Fruit fly (Drosophila melanogaster): Measurements from ENCODE around the gene CG2604.

Gene CG2604

dm6 chr3R:5256462-5257146 is 33.4 kb upstream of the CG2604 start, which contains the start of the genes Enoph and Hph (continued):
- peak; percentile 47 for TF ChIP-seq hbn (GFP tag; IDR thresholded peaks at IDR 0.05; ENCODE audit: partially characterized antibody)
- peak; percentile 38 for TF ChIP-seq ems (GFP tag; optimal IDR thresholded peaks at IDR 0.05)
- TF ChIP-seq CG9609 (GFP tag; optimal IDR thresholded peaks at IDR 0.05), result peak; percentile 59
- no peak for TF ChIP-seq salm (tag; optimal IDR thresholded peaks at IDR 0.05)
- TF ChIP-seq CG30020 (tag; optimal IDR thresholded peaks at IDR 0.05), result peak; percentile 51
- TF ChIP-seq Hr51 (GFP tag; optimal IDR thresholded peaks at IDR 0.05), result peak; percentile 40 to 57
- peak; percentile 33 for TF ChIP-seq trh (GFP tag; optimal IDR thresholded peaks at IDR 0.05)
- no peak for TF ChIP-seq z (GFP tag; IDR thresholded peaks at IDR 0.05)
- TF ChIP-seq CG2712 (tag; optimal IDR thresholded peaks at IDR 0.05), result peak; percentile 76
- no peak for TF ChIP-seq Doc2 (GFP tag; IDR thresholded peaks at IDR 0.05)
- TF ChIP-seq lov (optimal IDR thresholded peaks at IDR 0.05), result no peak
- no peak for TF ChIP-seq lov (GFP tag; IDR thresholded peaks at IDR 0.05)
- TF ChIP-seq Adf1 (GFP tag; IDR thresholded peaks at IDR 0.05), result no peak
- TF ChIP-seq sug (tag; optimal IDR thresholded peaks at IDR 0.05), result peak; percentile 65
- TF ChIP-seq bowl (GFP tag; IDR thresholded peaks at IDR 0.05), result no peak
- no peak for TF ChIP-seq ro (GFP tag; IDR thresholded peaks at IDR 0.05)
- peak; percentile 56 for TF ChIP-seq fd96Cb (tag; optimal IDR thresholded peaks at IDR 0.05)
- no peak for TF ChIP-seq dan (GFP tag; IDR thresholded peaks at IDR 0.05)
- TF ChIP-seq zf30C (GFP tag; optimal IDR thresholded peaks at IDR 0.05), result no peak
- TF ChIP-seq Poxn (GFP tag; IDR thresholded peaks at IDR 0.05), result no peak
- peak; percentile 40 for TF ChIP-seq NfI (GFP tag; optimal IDR thresholded peaks at IDR 0.05)
- TF ChIP-seq cg (GFP tag; optimal IDR thresholded peaks at IDR 0.05), result no peak
- peak; percentile 32 for TF ChIP-seq CG6254 (GFP tag; optimal IDR thresholded peaks at IDR 0.05)
- peak; percentile 66 for TF ChIP-seq ato (GFP tag; IDR thresholded peaks at IDR 0.05; ENCODE audit: partially characterized antibody)
- TF ChIP-seq Stat92E (GFP tag; optimal IDR thresholded peaks at IDR 0.05), result no peak
- TF ChIP-seq Sry-β (GFP tag; optimal IDR thresholded peaks at IDR 0.05), result peak; percentile 46
- no peak for TF ChIP-seq CG6765 (GFP tag; optimal IDR thresholded peaks at IDR 0.05)
- peak; percentile 69 for TF ChIP-seq Sox100B (GFP tag; optimal IDR thresholded peaks at IDR 0.05)
- no peak for TF ChIP-seq CG6813 (GFP tag; optimal IDR thresholded peaks at IDR 0.05)
- TF ChIP-seq prd (optimal IDR thresholded peaks at IDR 0.05), result no peak
- TF ChIP-seq prd (GFP tag; IDR thresholded peaks at IDR 0.05), result peak; percentile 74
- TF ChIP-seq CG32767 (GFP tag; IDR thresholded peaks at IDR 0.05), result no peak
- TF ChIP-seq twi (tag; optimal IDR thresholded peaks at IDR 0.05), result peak; percentile 45
- peak; percentile 11 for TF ChIP-seq Usf (GFP tag; optimal IDR thresholded peaks at IDR 0.05)
- peak; percentile 24 to 63 for TF ChIP-seq Pdp1 (GFP tag; optimal IDR thresholded peaks at IDR 0.05)
- TF ChIP-seq B-H2 (GFP tag; optimal IDR thresholded peaks at IDR 0.05), result peak; percentile 57
- peak; percentile 64 for TF ChIP-seq CG12391 (tag; optimal IDR thresholded peaks at IDR 0.05)
- TF ChIP-seq pb (GFP tag; optimal IDR thresholded peaks at IDR 0.05), result no peak
- no peak for TF ChIP-seq GATAe (GFP tag; conservative IDR thresholded peaks at IDR 0.05)
- 0 out of 2 replicates have a peak, but pooled peaks have one; percentile 29 for TF ChIP-seq Awh (GFP tag; IDR thresholded peaks at IDR 0.05)
- no peak for TF ChIP-seq usp (GFP tag; optimal IDR thresholded peaks at IDR 0.05)
- TF ChIP-seq h (optimal IDR thresholded peaks at IDR 0.05), result no peak
- peak; percentile 19 for TF ChIP-seq sd (tag; optimal IDR thresholded peaks at IDR 0.05)
- peak; percentile 79 for TF ChIP-seq CG2678 (tag; optimal IDR thresholded peaks at IDR 0.05)
- peak; percentile 17 to 43 for TF ChIP-seq chif (GFP tag; optimal IDR thresholded peaks at IDR 0.05)
- TF ChIP-seq CG30431 (GFP tag; optimal IDR thresholded peaks at IDR 0.05), result peak; percentile 28
- TF ChIP-seq CG12659 (GFP tag; optimal IDR thresholded peaks at IDR 0.05), result peak; percentile 85
- peak; percentile 15 for TF ChIP-seq CG3065 (GFP tag; optimal IDR thresholded peaks at IDR 0.05)
- TF ChIP-seq HLHmδ (GFP tag; optimal IDR thresholded peaks at IDR 0.05), result no peak
- TF ChIP-seq CG9727 (GFP tag; optimal IDR thresholded peaks at IDR 0.05), result peak; percentile 67
